Worm (Caenorhabditis elegans) whole organism, L3 larva: ENCODE data around the gene ZK971.1.

Experiments used
- R02D3.7 ChIP-seq: fragments of 150-350 bp; optimal IDR thresholded peaks from 2 replicates; lab custom pipeline; 2014; ENCODE audit warnings: missing biosample characterization, missing genetic modification characterization
- ceh-28 ChIP-seq: fragments of 150-350 bp; optimal IDR thresholded peaks from 2 replicates; lab custom pipeline; 2014; ENCODE audit warnings: missing biosample characterization, missing genetic modification reagents, missing genetic modification characterization
- daf-12 ChIP-seq: fragments of 150-350 bp; optimal IDR thresholded peaks from 2 replicates; lab custom pipeline; 2014; ENCODE audit warnings: missing biosample characterization, missing genetic modification reagents, missing genetic modification characterization
- elt-2 ChIP-seq: sonication (generic microtip); optimal IDR thresholded peaks from 2 replicates; lab custom pipeline; 2016; ENCODE audit warnings: missing genetic modification reagents, mild to moderate bottlenecking, missing genetic modification characterization, missing compliant biosample characterization
- eor-1 ChIP-seq, 2 experiments: fragments of 150-350 bp; optimal IDR thresholded peaks; 2 replicates each; lab custom pipeline; 2014 to 2018; ENCODE audit warnings: missing biosample characterization in 2 of 2, missing genetic modification characterization in 2 of 2
- hmg-11 ChIP-seq: sonication (generic microtip); optimal IDR thresholded peaks from 2 replicates; lab custom pipeline; 2016; ENCODE audit warnings: missing genetic modification characterization, missing compliant biosample characterization
- jun-1 ChIP-seq: fragments of 150-350 bp; optimal IDR thresholded peaks from 2 replicates; lab custom pipeline; 2014; ENCODE audit warnings: missing biosample characterization, missing genetic modification reagents, missing genetic modification characterization
- mdl-1 ChIP-seq: fragments of 150-350 bp; optimal IDR thresholded peaks from 2 replicates; lab custom pipeline; 2014; ENCODE audit warnings: missing biosample characterization, missing genetic modification characterization
- mml-1 ChIP-seq: fragments of 150-350 bp; sonication (generic microtip); optimal IDR thresholded peaks from 3 replicates; lab custom pipeline; 2014; ENCODE audit warnings: missing biosample characterization, missing genetic modification characterization
- nfya-1 ChIP-seq: sonication (generic microtip); optimal IDR thresholded peaks from 2 replicates; lab custom pipeline; 2017; ENCODE audit warnings: missing genetic modification characterization, mild to moderate bottlenecking, missing compliant biosample characterization, antibody characterized with exemption, moderate library complexity; ENCODE audit not compliant: insufficient read depth
- nhr-23 ChIP-seq: fragments of 150-350 bp; optimal IDR thresholded peaks from 2 replicates; lab custom pipeline; 2014; ENCODE audit warnings: missing biosample characterization, missing genetic modification reagents, missing genetic modification characterization
- nhr-67 ChIP-seq: fragments of 150-350 bp; optimal IDR thresholded peaks from 2 replicates; lab custom pipeline; 2014; ENCODE audit warnings: missing biosample characterization, missing genetic modification characterization
- nhr-76 ChIP-seq: fragments of 150-350 bp; sonication (generic microtip); optimal IDR thresholded peaks from 5 replicates; lab custom pipeline; 2014; ENCODE audit warnings: missing biosample characterization, missing genetic modification characterization
- nhr-77 ChIP-seq: fragments of 150-350 bp; optimal IDR thresholded peaks from 2 replicates; lab custom pipeline; 2014; ENCODE audit warnings: missing biosample characterization, missing genetic modification characterization
- pha-4 ChIP-seq: fragments of 150-350 bp; optimal IDR thresholded peaks from 2 replicates; lab custom pipeline; 2014; ENCODE audit warnings: missing biosample characterization, missing genetic modification reagents, missing genetic modification characterization
- unc-62 ChIP-seq: fragments of 150-350 bp; sonication (generic microtip); optimal IDR thresholded peaks from 4 replicates; lab custom pipeline; 2014; ENCODE audit warnings: missing biosample characterization, missing genetic modification reagents, missing genetic modification characterization
- zag-1 ChIP-seq: fragments of 150-350 bp; optimal IDR thresholded peaks from 2 replicates; lab custom pipeline; 2014; ENCODE audit warnings: missing biosample characterization, missing genetic modification characterization

The ZK971.1 gene

DNA sequence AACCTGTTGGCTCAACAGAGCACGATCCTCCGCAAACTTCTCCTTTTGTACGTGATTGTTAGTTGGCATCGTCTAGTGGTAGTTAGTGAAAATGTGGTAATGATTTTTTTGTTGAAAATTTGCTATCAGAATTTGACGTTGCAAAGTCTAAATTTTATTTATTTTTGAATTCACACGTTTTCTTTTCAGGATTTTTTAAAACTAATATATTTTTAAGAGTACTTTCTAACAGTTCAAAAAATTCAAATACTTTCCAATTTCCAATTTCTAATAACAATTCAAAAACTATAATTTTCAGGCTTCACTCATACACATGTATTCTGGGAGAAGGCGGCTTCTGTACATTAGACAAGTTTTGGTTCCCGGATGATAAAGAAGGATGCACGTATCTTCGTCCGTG, 45.1 kb downstream of the ZK971.1 start, which contains the start of gene ubxn-5:
TSS of gene ubxn-5 (minus strand) at position 101 of the 400 bp plus-strand sequence.
- TF ChIP-seq mdl-1 (no peak), hmg-11 (tag; lab: Kevin White, UChicago) (no peak), daf-12 (tag; lab: Kevin White, UChicago) (no peak), zag-1 (no peak), nhr-67 (tag; lab: Kevin White, UChicago) (no peak), mml-1 (tag; lab: Kevin White, UChicago) (no peak), nhr-76 (tag; lab: Kevin White, UChicago) (no peak)
- TF ChIP-seq, all 47 proteins: peak for 0

DNA sequence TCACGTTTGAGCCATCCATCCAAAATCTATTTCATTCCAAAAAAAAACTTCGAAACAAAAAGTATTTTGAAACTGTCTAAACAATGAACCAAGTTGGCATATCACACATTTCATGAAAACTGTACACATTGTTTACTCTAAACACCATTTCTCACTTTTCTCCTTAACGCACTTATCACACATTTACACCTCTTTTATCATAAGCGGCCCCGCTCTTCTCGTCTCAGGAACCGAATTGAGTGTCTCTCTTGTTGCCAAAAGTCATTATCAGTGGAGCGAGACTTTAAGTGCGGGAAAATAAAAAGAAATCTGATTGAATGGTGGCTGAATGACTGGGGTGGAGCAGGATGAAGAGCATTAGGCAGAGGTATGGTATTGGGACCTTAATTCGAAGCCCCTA, 47.6 kb downstream of the ZK971.1 start:
- TF ChIP-seq pha-4 (tag; lab: Kevin White, UChicago) (peak; percentile 15), elt-2 (tag; lab: Kevin White, UChicago) (peak; percentile 60), R02D3.7 (tag; lab: Kevin White, UChicago) (no peak), ceh-28 (tag; lab: Kevin White, UChicago) (no peak), unc-62 (GFP tag; lab: Kevin White, UChicago) (no peak), nhr-77 (tag; lab: Kevin White, UChicago) (no peak), nfya-1 (tag; lab: Kevin White, UChicago) (no peak), nhr-23 (tag; lab: Kevin White, UChicago) (no peak)

DNA sequence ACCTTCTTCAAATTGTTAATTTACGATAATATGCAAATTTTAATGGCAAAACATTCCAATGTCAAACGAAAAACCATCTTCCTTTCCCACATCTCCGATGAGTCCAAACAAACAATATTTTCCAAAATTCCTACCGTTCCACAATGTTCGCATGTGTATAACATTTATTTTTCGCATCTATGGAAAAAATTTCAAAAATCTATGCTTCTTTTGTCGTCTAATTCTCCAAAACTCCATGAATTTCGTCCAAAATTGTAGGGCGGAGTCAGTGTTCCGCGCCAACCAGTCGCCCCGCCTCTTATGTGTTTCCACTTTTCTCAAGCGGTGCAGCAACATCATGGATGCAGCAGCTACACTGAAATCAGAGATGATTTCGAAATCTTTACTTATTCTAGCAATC, 48.5 kb downstream of the ZK971.1 start, which contains the start of gene T01E8.8:
TSS of gene T01E8.8 (plus strand) at position 301 of the 400 bp plus-strand sequence.
- TF ChIP-seq jun-1 (tag; lab: Kevin White, UChicago) (no peak), eor-1 (tag; optimal IDR thresholded peaks at IDR 0.05; lab: Kevin White, UChicago) (no peak)
